Worm (Caenorhabditis elegans) whole organism, mixed stage, embryonic: ENCODE results near the gene sru-26.

Experiments
- M03D4.4 ChIP-seq: sonication (generic microtip); optimal IDR thresholded peaks from 2 replicates; lab custom pipeline; 2017; ENCODE audit warnings: mild to moderate bottlenecking, missing genetic modification characterization, missing compliant biosample characterization
- bed-3 ChIP-seq: fragments of 200-800 bp; sonication (Bioruptor generic); optimal IDR thresholded peaks from 3 replicates; lab custom pipeline; 2018; ENCODE audit warnings: mild to moderate bottlenecking, missing genetic modification characterization, moderate library complexity, missing compliant biosample characterization
- blmp-1 ChIP-seq: fragments of 150-350 bp; optimal IDR thresholded peaks from 2 replicates; lab custom pipeline; 2014; ENCODE audit warnings: missing biosample characterization, missing genetic modification characterization
- ceh-39 ChIP-seq: fragments of 150-350 bp; optimal IDR thresholded peaks from 2 replicates; lab custom pipeline; 2014; ENCODE audit warnings: missing biosample characterization, missing genetic modification characterization
- ceh-43 ChIP-seq: fragments of 200-800 bp; sonication (Bioruptor generic); optimal IDR thresholded peaks from 2 replicates; lab custom pipeline; 2018; ENCODE audit warnings: mild to moderate bottlenecking, missing genetic modification characterization, moderate library complexity, missing compliant biosample characterization
- ceh-83 ChIP-seq: fragments of 200-800 bp; sonication (Bioruptor generic); optimal IDR thresholded peaks from 2 replicates; lab custom pipeline; 2018; ENCODE audit warnings: mild to moderate bottlenecking, missing genetic modification characterization, missing compliant biosample characterization
- ces-1 ChIP-seq: fragments of 150-350 bp; optimal IDR thresholded peaks from 2 replicates; lab custom pipeline; 2014; ENCODE audit warnings: missing biosample characterization, missing genetic modification reagents, missing genetic modification characterization
- cnd-1 ChIP-seq: fragments of 200-800 bp; sonication (Bioruptor generic); optimal IDR thresholded peaks from 2 replicates; lab custom pipeline; 2018; ENCODE audit warnings: mild to moderate bottlenecking, missing genetic modification characterization, missing compliant biosample characterization
- drap-1 ChIP-seq: fragments of 200-800 bp; sonication (Bioruptor generic); optimal IDR thresholded peaks from 3 replicates; lab custom pipeline; 2018; ENCODE audit warnings: mild to moderate bottlenecking, missing genetic modification characterization, missing compliant biosample characterization
- elt-3 ChIP-seq: fragments of 150-350 bp; optimal IDR thresholded peaks from 2 replicates; lab custom pipeline; 2014; ENCODE audit warnings: missing biosample characterization, missing genetic modification characterization
- flh-1 ChIP-seq: fragments of 200-800 bp; sonication (Bioruptor generic); optimal IDR thresholded peaks from 2 replicates; lab custom pipeline; 2018; ENCODE audit warnings: mild to moderate bottlenecking, missing genetic modification characterization, moderate library complexity, missing compliant biosample characterization
- ham-2 ChIP-seq: fragments of 200-800 bp; sonication (Bioruptor generic); optimal IDR thresholded peaks from 2 replicates; lab custom pipeline; 2018; ENCODE audit warnings: mild to moderate bottlenecking, missing genetic modification characterization, missing compliant biosample characterization
- hlh-1 ChIP-seq: fragments of 150-350 bp; optimal IDR thresholded peaks from 2 replicates; lab custom pipeline; 2014; ENCODE audit warnings: missing biosample characterization, missing genetic modification reagents, missing genetic modification characterization
- lin-32 ChIP-seq: fragments of 200-800 bp; sonication (Bioruptor generic); optimal IDR thresholded peaks from 2 replicates; lab custom pipeline; 2018; ENCODE audit warnings: mild to moderate bottlenecking, missing genetic modification characterization, missing compliant biosample characterization
- lsy-2 ChIP-seq: fragments of 150-350 bp; optimal IDR thresholded peaks from 2 replicates; lab custom pipeline; 2014; ENCODE audit warnings: missing biosample characterization, missing genetic modification characterization
- mab-5 ChIP-seq: fragments of 150-350 bp; optimal IDR thresholded peaks from 2 replicates; lab custom pipeline; 2014; ENCODE audit warnings: missing biosample characterization, missing genetic modification characterization
- mep-1 ChIP-seq: fragments of 150-350 bp; optimal IDR thresholded peaks from 2 replicates; lab custom pipeline; 2017; ENCODE audit warnings: missing biosample characterization, missing genetic modification reagents, missing genetic modification characterization, inconsistent platforms
- mls-2 ChIP-seq: sonication (generic microtip); optimal IDR thresholded peaks from 2 replicates; lab custom pipeline; 2016; ENCODE audit warnings: mild to moderate bottlenecking, missing genetic modification characterization, moderate library complexity, missing compliant biosample characterization
- nhr-12 ChIP-seq: fragments of 150-350 bp; optimal IDR thresholded peaks from 2 replicates; lab custom pipeline; 2014; ENCODE audit warnings: missing biosample characterization, missing genetic modification characterization
- nhr-2 ChIP-seq: fragments of 150-350 bp; optimal IDR thresholded peaks from 2 replicates; lab custom pipeline; 2014; ENCODE audit warnings: missing biosample characterization, missing genetic modification characterization
- nhr-237 ChIP-seq: fragments of 150-350 bp; optimal IDR thresholded peaks from 2 replicates; lab custom pipeline; 2014; ENCODE audit warnings: missing biosample characterization, missing genetic modification characterization
- nhr-76 ChIP-seq: sonication (generic microtip); optimal IDR thresholded peaks from 2 replicates; lab custom pipeline; 2017; ENCODE audit warnings: missing biosample characterization, missing genetic modification characterization
- pha-4 ChIP-seq: fragments of 150-350 bp; optimal IDR thresholded peaks from 2 replicates; lab custom pipeline; 2018; ENCODE audit warnings: missing biosample characterization, missing genetic modification reagents, missing genetic modification characterization
- snpc-4 ChIP-seq: fragments of 150-350 bp; optimal IDR thresholded peaks from 2 replicates; lab custom pipeline; 2014; ENCODE audit warnings: missing biosample characterization, missing genetic modification characterization
- sptf-1 ChIP-seq: sonication (generic microtip); optimal IDR thresholded peaks from 2 replicates; lab custom pipeline; 2017; ENCODE audit warnings: mild to moderate bottlenecking, missing genetic modification characterization, moderate library complexity, missing compliant biosample characterization
- tbx-8 ChIP-seq: fragments of 200-800 bp; sonication (Bioruptor generic); optimal IDR thresholded peaks from 2 replicates; lab custom pipeline; 2018; ENCODE audit warnings: mild to moderate bottlenecking, missing genetic modification characterization, moderate library complexity, missing compliant biosample characterization
- unc-120 ChIP-seq: sonication (generic microtip); optimal IDR thresholded peaks from 2 replicates; lab custom pipeline; 2017; ENCODE audit warnings: missing genetic modification characterization, missing compliant biosample characterization; ENCODE audit not compliant: poor library complexity, severe bottlenecking
- unc-39 ChIP-seq: fragments of 150-350 bp; optimal IDR thresholded peaks from 2 replicates; lab custom pipeline; 2014; ENCODE audit warnings: missing biosample characterization, missing genetic modification characterization
- zip-8 ChIP-seq: fragments of 150-350 bp; optimal IDR thresholded peaks from 2 replicates; lab custom pipeline; 2014; ENCODE audit warnings: missing biosample characterization, missing genetic modification characterization
- ztf-11 ChIP-seq: fragments of 150-350 bp; optimal IDR thresholded peaks from 2 replicates; lab custom pipeline; 2014; ENCODE audit warnings: missing biosample characterization, missing genetic modification characterization

sru-26 gene

DNA sequence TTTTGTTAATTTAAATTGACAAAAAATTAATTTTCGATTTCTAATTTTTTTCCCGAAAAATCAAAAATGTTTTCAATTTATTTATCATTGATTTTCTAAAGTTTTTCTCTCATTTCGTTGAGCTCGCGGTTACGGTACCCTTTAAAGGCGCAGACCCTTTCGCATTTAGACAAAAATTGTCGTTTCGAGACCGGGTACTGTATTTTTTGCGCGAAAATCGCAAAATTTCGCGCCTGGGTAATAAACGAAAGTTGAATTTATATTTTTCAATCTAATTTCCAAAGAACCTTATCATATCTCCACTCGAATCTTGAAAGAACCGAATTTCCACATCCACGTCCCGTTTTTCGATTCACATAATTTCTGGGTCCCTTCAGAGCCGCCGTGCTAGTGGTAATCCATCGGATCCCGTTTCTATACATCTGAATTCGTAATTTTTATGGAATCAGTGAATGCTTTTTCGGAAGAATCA, 41.8 kb upstream of the sru-26 start, which contains the start of gene C25G4.3:
Gene C25G4.3 (minus strand): TSS at position 422 of the 472 bp plus-strand sequence.
- no peak for TF ChIP-seq lin-32 (GFP tag; lab: Kevin White, UChicago)
- TF ChIP-seq hlh-1: no peak
- TF ChIP-seq snpc-4: no peak
- TF ChIP-seq bed-3 (GFP tag; lab: Kevin White, UChicago): no peak
- no peak for TF ChIP-seq cnd-1 (tag; lab: Kevin White, UChicago)
- TF ChIP-seq ceh-83: no peak
- TF ChIP-seq flh-1 (GFP tag; lab: Kevin White, UChicago): no peak
- TF ChIP-seq tbx-8 (GFP tag; lab: Kevin White, UChicago): no peak
- no peak for TF ChIP-seq ceh-39
- TF ChIP-seq ces-1 (GFP tag; lab: Kevin White, UChicago): no peak
- no peak for TF ChIP-seq unc-120 (tag; lab: Kevin White, UChicago)

ce11 chrIV:12451225-12451831, 36.0 kb upstream of the sru-26 start, which contains the start of gene dpy-26:
Gene dpy-26 (minus strand): TSS chrIV:12451335.
- TF ChIP-seq pha-4 (tag; lab: Kevin White, UChicago) (peak; percentile 6), flh-1 (GFP tag; lab: Kevin White, UChicago) (no peak), sptf-1 (tag; lab: Kevin White, UChicago) (no peak), mls-2 (no peak), lin-32 (GFP tag; lab: Kevin White, UChicago) (no peak), M03D4.4 (tag; lab: Kevin White, UChicago) (no peak), unc-39 (tag; lab: Kevin White, UChicago) (no peak), nhr-76 (tag; lab: Kevin White, UChicago) (no peak), drap-1 (GFP tag; lab: Kevin White, UChicago) (no peak), ham-2 (no peak), bed-3 (GFP tag; lab: Kevin White, UChicago) (no peak), ceh-39 (peak; percentile 17), zip-8 (tag; lab: Kevin White, UChicago) (no peak), blmp-1 (tag; lab: Kevin White, UChicago) (no peak), ceh-83 (no peak), elt-3 (tag; lab: Kevin White, UChicago) (no peak), mep-1 (tag; lab: Kevin White, UChicago) (peak; percentile 58), nhr-237 (tag; lab: Kevin White, UChicago) (no peak), ztf-11 (no peak), hlh-1 (no peak), mab-5 (tag; lab: Kevin White, UChicago) (no peak), lsy-2 (tag; lab: Kevin White, UChicago) (peak; percentile 25)

ce11 chrIV:12454115-12454514, 33.2 kb upstream of the sru-26 start, which contains the start of gene spe-44:
Gene spe-44 (minus strand): TSS chrIV:12454215.
- TF ChIP-seq nhr-237 (tag; lab: Kevin White, UChicago): no peak
- no peak for TF ChIP-seq unc-39 (tag; lab: Kevin White, UChicago)
- TF ChIP-seq mls-2: no peak
- TF ChIP-seq nhr-76 (tag; lab: Kevin White, UChicago): no peak
- no peak for TF ChIP-seq snpc-4
- TF ChIP-seq ces-1 (GFP tag; lab: Kevin White, UChicago): no peak
- no peak for TF ChIP-seq elt-3 (tag; lab: Kevin White, UChicago)
- TF ChIP-seq drap-1 (GFP tag; lab: Kevin White, UChicago): no peak
- TF ChIP-seq ceh-43 (GFP tag; lab: Kevin White, UChicago): no peak
- no peak for TF ChIP-seq flh-1 (GFP tag; lab: Kevin White, UChicago)
- no peak for TF ChIP-seq ztf-11
- TF ChIP-seq, all 35 proteins: peak for 0

- TF ChIP-seq nhr-237 (tag; lab: Kevin White, UChicago) (no peak), sptf-1 (tag; lab: Kevin White, UChicago) (no peak), pha-4 (tag; lab: Kevin White, UChicago) (no peak), ceh-43 (GFP tag; lab: Kevin White, UChicago) (no peak), bed-3 (GFP tag; lab: Kevin White, UChicago) (no peak), nhr-2 (tag; lab: Kevin White, UChicago) (no peak), unc-39 (tag; lab: Kevin White, UChicago) (no peak), mep-1 (tag; lab: Kevin White, UChicago) (no peak), M03D4.4 (tag; lab: Kevin White, UChicago) (no peak), mls-2 (no peak), nhr-12 (tag; lab: Kevin White, UChicago) (no peak), ces-1 (GFP tag; lab: Kevin White, UChicago) (no peak), elt-3 (tag; lab: Kevin White, UChicago) (no peak), zip-8 (tag; lab: Kevin White, UChicago) (no peak), mab-5 (tag; lab: Kevin White, UChicago) (no peak), cnd-1 (tag; lab: Kevin White, UChicago) (no peak), lsy-2 (tag; lab: Kevin White, UChicago) (no peak), hlh-1 (no peak)
Measured at ce11 chrIV:12454750-12455149, 32.5 kb upstream of the sru-26 start, which contains the start of gene smz-1. Gene smz-1 (plus strand): TSS chrIV:12455050.
